Fruit fly (Drosophila melanogaster) whole organism, embryonic: ENCODE measurements around the gene CG31493.

Source experiments
- BEAF-32 ChIP-seq: fragments of 200-800 bp; sonication (Bioruptor generic); optimal IDR thresholded peaks from 3 replicates; lab custom pipeline; 2017; ENCODE audit warnings: missing biosample characterization, missing genetic modification characterization, mild to moderate bottlenecking, moderate library complexity, missing genetic modification reagents
- Blimp-1 ChIP-seq: fragments of 200-800 bp; sonication (Bioruptor generic); optimal IDR thresholded peaks from 3 replicates; lab custom pipeline; 2018; ENCODE audit warnings: missing biosample characterization, missing genetic modification characterization, mild to moderate bottlenecking, moderate library complexity, missing genetic modification reagents
- BtbVII ChIP-seq: fragments of 200-800 bp; sonication (Bioruptor generic); optimal IDR thresholded peaks from 3 replicates; lab custom pipeline; 2017; ENCODE audit warnings: missing biosample characterization, mild to moderate bottlenecking, missing genetic modification characterization
- CG10565 ChIP-seq: fragments of 200-800 bp; sonication (Bioruptor generic); optimal IDR thresholded peaks from 3 replicates; lab custom pipeline; 2016; ENCODE audit warnings: missing biosample characterization, mild to moderate bottlenecking, missing genetic modification characterization
- CG11247 ChIP-seq: fragments of 200-800 bp; sonication (Bioruptor generic); IDR thresholded peaks from 2 replicates; pipeline ENCODE4 v1.3.6; 2022; ENCODE audit warnings: missing biosample characterization, missing genetic modification characterization
- CG12236 ChIP-seq: fragments of 200-800 bp; sonication (Bioruptor generic); optimal IDR thresholded peaks from 2 replicates; lab custom pipeline; 2016; ENCODE audit warnings: missing biosample characterization, missing genetic modification characterization
- CG12769 ChIP-seq: fragments of 200-800 bp; sonication (Bioruptor generic); optimal IDR thresholded peaks from 2 replicates; lab custom pipeline; 2019; ENCODE audit warnings: missing biosample characterization, mild to moderate bottlenecking, missing genetic modification characterization, moderate library complexity
- CG13775 ChIP-seq: fragments of 200-800 bp; sonication (Bioruptor generic); optimal IDR thresholded peaks from 3 replicates; lab custom pipeline; 2017; ENCODE audit warnings: missing biosample characterization, mild to moderate bottlenecking, missing genetic modification characterization
- CG14667 ChIP-seq: fragments of 200-800 bp; sonication (Bioruptor generic); IDR thresholded peaks from 2 replicates; pipeline ENCODE4 v1.3.6; 2022; ENCODE audit warnings: missing biosample characterization, missing genetic modification characterization
- CG16813 ChIP-seq: fragments of 200-800 bp; sonication (Bioruptor generic); IDR thresholded peaks from 3 replicates; pipeline ENCODE4 v1.3.6; 2022; ENCODE audit warnings: missing biosample characterization, missing genetic modification characterization; ENCODE audit not compliant: partially characterized antibody
- CG33557 ChIP-seq: fragments of 200-800 bp; sonication (Bioruptor generic); optimal IDR thresholded peaks from 2 replicates; lab custom pipeline; 2019; ENCODE audit warnings: missing biosample characterization, mild to moderate bottlenecking, missing genetic modification characterization, moderate library complexity
- CG3407 ChIP-seq: fragments of 200-800 bp; sonication (Bioruptor generic); optimal IDR thresholded peaks from 2 replicates; lab custom pipeline; 2018; ENCODE audit warnings: missing biosample characterization, mild to moderate bottlenecking, missing genetic modification characterization
- CG3847 ChIP-seq: fragments of 200-800 bp; sonication (Bioruptor generic); IDR thresholded peaks from 2 replicates; pipeline ENCODE4 v1.3.6; 2022; ENCODE audit warnings: missing biosample characterization, missing genetic modification characterization
- CG4820 ChIP-seq: fragments of 200-800 bp; sonication (Bioruptor generic); optimal IDR thresholded peaks from 3 replicates; lab custom pipeline; 2016; ENCODE audit warnings: missing biosample characterization, missing genetic modification characterization
- CG5953 ChIP-seq: fragments of 200-800 bp; sonication (Bioruptor generic); IDR thresholded peaks from 2 replicates; pipeline ENCODE4 v1.3.6; 2022; ENCODE audit warnings: missing biosample characterization, missing genetic modification characterization
- CG6272 ChIP-seq: fragments of 200-800 bp; sonication (Bioruptor generic); IDR thresholded peaks from 2 replicates; pipeline ENCODE4 v1.3.6; 2022; ENCODE audit warnings: missing biosample characterization, missing genetic modification characterization
- CG7271 ChIP-seq: fragments of 200-800 bp; sonication (Bioruptor generic); optimal IDR thresholded peaks from 2 replicates; lab custom pipeline; 2018; ENCODE audit warnings: missing biosample characterization, mild to moderate bottlenecking, missing genetic modification characterization, moderate library complexity
- CG7372 ChIP-seq: fragments of 200-800 bp; sonication (Bioruptor generic); IDR thresholded peaks from 2 replicates; pipeline ENCODE4 v1.3.6; 2022; ENCODE audit warnings: missing biosample characterization, missing genetic modification characterization
- CG8478 ChIP-seq: fragments of >200 bp; optimal IDR thresholded peaks from 2 replicates; lab custom pipeline; 2018
- CG8944 ChIP-seq: fragments of 200-800 bp; sonication (Bioruptor generic); optimal IDR thresholded peaks from 3 replicates; lab custom pipeline; 2016; ENCODE audit warnings: missing biosample characterization, missing genetic modification characterization
- Camta ChIP-seq: fragments of 200-800 bp; sonication (Bioruptor generic); optimal IDR thresholded peaks from 2 replicates; lab custom pipeline; 2016; ENCODE audit warnings: missing biosample characterization, missing genetic modification characterization
- Deaf1 ChIP-seq: fragments of 200-800 bp; optimal IDR thresholded peaks from 3 replicates; lab custom pipeline; 2019; ENCODE audit warnings: missing biosample characterization, mild to moderate bottlenecking, missing genetic modification characterization, moderate library complexity
- Dref ChIP-seq: fragments of 200-800 bp; sonication (Bioruptor generic); IDR thresholded peaks from 2 replicates; pipeline ENCODE4 v1.3.6; 2022; ENCODE audit warnings: missing biosample characterization, missing genetic modification characterization
- Drgx ChIP-seq: fragments of 200-800 bp; sonication (Bioruptor generic); IDR thresholded peaks from 2 replicates; pipeline ENCODE4 v1.3.6; 2022; ENCODE audit warnings: missing biosample characterization, missing genetic modification characterization
- Ets97D ChIP-seq: fragments of 200-800 bp; sonication (Bioruptor generic); optimal IDR thresholded peaks from 3 replicates; lab custom pipeline; 2016; ENCODE audit warnings: missing biosample characterization, missing genetic modification characterization
- Hmr ChIP-seq: fragments of 200-800 bp; sonication (Bioruptor generic); optimal IDR thresholded peaks from 3 replicates; lab custom pipeline; 2017; ENCODE audit warnings: mild to moderate bottlenecking, missing biosample characterization, missing genetic modification reagents, missing genetic modification characterization
- Hr3 ChIP-seq: fragments of 200-800 bp; sonication (Bioruptor generic); optimal IDR thresholded peaks from 3 replicates; lab custom pipeline; 2016; ENCODE audit warnings: missing biosample characterization, missing genetic modification characterization
- NfI ChIP-seq: fragments of 200-800 bp; sonication (Bioruptor generic); optimal IDR thresholded peaks from 3 replicates; lab custom pipeline; 2018; ENCODE audit warnings: missing biosample characterization, mild to moderate bottlenecking, missing genetic modification characterization, moderate library complexity
- Ravus ChIP-seq: fragments of 200-800 bp; sonication (Bioruptor generic); IDR thresholded peaks from 2 replicates; pipeline ENCODE4 v1.3.6; 2022; ENCODE audit warnings: missing biosample characterization, missing genetic modification characterization
- Trl ChIP-seq, 3 experiments: fragments of >200 bp in 2 of 3; fragments of 200-800 bp in 1 of 3; sonication (Bioruptor generic) in 1 of 3; optimal IDR thresholded peaks; 2 replicates in 1 of 3; 3 replicates in 2 of 3; lab custom pipeline; 2016 to 2017; ENCODE audit warnings: missing biosample characterization in 1 of 3, missing genetic modification characterization in 1 of 3
- aop ChIP-seq: fragments of 200-800 bp; sonication (Bioruptor generic); IDR thresholded peaks from 2 replicates; pipeline ENCODE4 v1.3.6; 2022; ENCODE audit warnings: missing biosample characterization, missing genetic modification characterization
- ase ChIP-seq: fragments of 200-800 bp; sonication (Bioruptor generic); IDR thresholded peaks from 3 replicates; pipeline ENCODE4 v1.3.6; 2022; ENCODE audit warnings: missing biosample characterization, missing genetic modification characterization
- cas ChIP-seq: fragments of 200-800 bp; sonication (Bioruptor generic); IDR thresholded peaks from 2 replicates; pipeline ENCODE4 v1.3.6; 2022; ENCODE audit warnings: missing biosample characterization, missing genetic modification characterization
- dmrt11E ChIP-seq: fragments of 200-800 bp; sonication (Bioruptor generic); optimal IDR thresholded peaks from 3 replicates; lab custom pipeline; 2018; ENCODE audit warnings: missing biosample characterization, mild to moderate bottlenecking, missing genetic modification characterization, moderate library complexity
- gsb-n ChIP-seq: fragments of 200-800 bp; sonication (Bioruptor generic); optimal IDR thresholded peaks from 3 replicates; lab custom pipeline; 2018; ENCODE audit warnings: missing biosample characterization, mild to moderate bottlenecking, missing genetic modification characterization
- hb ChIP-seq: fragments of 200-800 bp; sonication (Bioruptor generic); IDR thresholded peaks from 3 replicates; pipeline ENCODE4 v1.3.6; 2022; ENCODE audit warnings: missing biosample characterization, missing genetic modification characterization; ENCODE audit not compliant: partially characterized antibody
- jigr1 ChIP-seq: fragments of 200-800 bp; sonication (Bioruptor generic); IDR thresholded peaks from 3 replicates; pipeline ENCODE4 v1.3.6; 2022; ENCODE audit warnings: missing biosample characterization, missing genetic modification characterization
- jumu ChIP-seq: fragments of 200-800 bp; sonication (Bioruptor generic); optimal IDR thresholded peaks from 3 replicates; lab custom pipeline; 2016; ENCODE audit warnings: missing biosample characterization, missing genetic modification characterization
- mirr ChIP-seq: fragments of 200-800 bp; sonication (Bioruptor generic); optimal IDR thresholded peaks from 3 replicates; lab custom pipeline; 2018; ENCODE audit warnings: missing biosample characterization, mild to moderate bottlenecking, missing genetic modification characterization
- nerfin-1 ChIP-seq: fragments of 200-800 bp; sonication (Bioruptor generic); optimal IDR thresholded peaks from 3 replicates; lab custom pipeline; 2019; ENCODE audit warnings: missing biosample characterization, mild to moderate bottlenecking, missing genetic modification characterization, moderate library complexity
- p53 ChIP-seq: fragments of 200-800 bp; sonication (Bioruptor generic); optimal IDR thresholded peaks from 2 replicates; lab custom pipeline; 2016; ENCODE audit warnings: missing biosample characterization, missing genetic modification characterization
- pb ChIP-seq: fragments of 200-800 bp; sonication (Bioruptor generic); optimal IDR thresholded peaks from 3 replicates; lab custom pipeline; 2016; ENCODE audit warnings: missing biosample characterization, missing genetic modification characterization
- pros ChIP-seq: fragments of 200-800 bp; sonication (Bioruptor generic); optimal IDR thresholded peaks from 3 replicates; lab custom pipeline; 2019; ENCODE audit warnings: missing biosample characterization, mild to moderate bottlenecking, missing genetic modification characterization, moderate library complexity
- row ChIP-seq: fragments of 200-800 bp; sonication (Bioruptor generic); IDR thresholded peaks from 3 replicates; pipeline ENCODE4 v1.3.6; 2022; ENCODE audit warnings: missing biosample characterization, missing genetic modification characterization
- sens ChIP-seq: fragments of 200-800 bp; sonication (Bioruptor generic); peaks from one replicate; lab custom pipeline; 2016; ENCODE audit warnings: missing biosample characterization, missing genetic modification characterization
- stwl ChIP-seq: fragments of 200-800 bp; sonication (Bioruptor generic); optimal IDR thresholded peaks from 3 replicates; lab custom pipeline; 2018; ENCODE audit warnings: missing biosample characterization, mild to moderate bottlenecking, missing genetic modification characterization, moderate library complexity
- tgo ChIP-seq: fragments of 200-800 bp; sonication (Bioruptor generic); IDR thresholded peaks from 3 replicates; pipeline ENCODE4 v1.3.6; 2022; ENCODE audit warnings: missing biosample characterization, missing genetic modification characterization
- vvl ChIP-seq: fragments of 200-800 bp; sonication (Bioruptor generic); IDR thresholded peaks from 2 replicates; pipeline ENCODE4 v1.3.6; 2022; ENCODE audit warnings: missing biosample characterization, missing genetic modification characterization
- wek ChIP-seq: fragments of 200-800 bp; sonication (Bioruptor generic); optimal IDR thresholded peaks from 3 replicates; lab custom pipeline; 2018; ENCODE audit warnings: missing biosample characterization, mild to moderate bottlenecking, missing genetic modification characterization, moderate library complexity

The CG31493 gene

dm6 chr3R:7150544-7151406 lies 19.4 kb downstream of the CG31493 start, which contains the start of the genes gfzf and Sas-4 (continued):
- TF ChIP-seq Ravus (GFP tag; lab: Robert Waterston, UW) (no peak; the same call in 1 of the 2 replicates), pros (GFP tag; lab: Kevin White, UChicago) (no peak), CG3847 (peak; percentile 80), gsb-n (tag; lab: Kevin White, UChicago) (no peak), CG7271 (tag; lab: Kevin White, UChicago) (no peak), jumu (GFP tag; lab: Kevin White, UChicago) (peak; percentile 51), BEAF-32 (GFP tag; lab: Kevin White, UChicago) (peak; percentile 40), mirr (GFP tag; lab: Kevin White, UChicago) (no peak), dmrt11E (tag; lab: Kevin White, UChicago) (peak; percentile 66), CG33557 (GFP tag; lab: Kevin White, UChicago) (peak; percentile 38), CG5953 (0 out of 2 replicates have a peak, but pooled peaks have one; percentile 15), Trl (optimal IDR thresholded peaks at IDR 0.05; lab: Kevin White, UChicago) (no peak), Trl (GFP tag; optimal IDR thresholded peaks at IDR 0.05; lab: Kevin White, UChicago) (peak; percentile 39), tgo (GFP tag; lab: Robert Waterston, UW) (peak; percentile 61), Ets97D (GFP tag; lab: Kevin White, UChicago) (no peak), jigr1 (GFP tag; lab: Robert Waterston, UW) (0 out of 3 replicates have a peak, but pooled peaks have one; percentile 35), cas (GFP tag; lab: Robert Waterston, UW) (no peak), wek (GFP tag; lab: Kevin White, UChicago) (no peak), Dref (GFP tag; lab: Robert Waterston, UW) (0 out of 2 replicates have a peak, but pooled peaks have one; percentile 32), Hmr (no peak), CG12236 (GFP tag; lab: Kevin White, UChicago) (no peak), Camta (GFP tag; lab: Kevin White, UChicago) (peak; percentile 22), CG14667 (GFP tag; lab: Robert Waterston, UW) (no peak; the same call in none of the 2 replicates), sens (GFP tag; lab: Kevin White, UChicago) (peak; percentile 91), CG8944 (no peak), BtbVII (GFP tag; lab: Kevin White, UChicago) (no peak), CG12769 (tag; lab: Kevin White, UChicago) (no peak), ase (GFP tag; lab: Robert Waterston, UW) (no peak), nerfin-1 (tag; lab: Kevin White, UChicago) (peak; percentile 82), CG6272 (GFP tag; lab: Robert Waterston, UW) (peak; percentile 41), aop (GFP tag; lab: Robert Waterston, UW) (no peak), pb (no peak), Deaf1 (tag; lab: Kevin White, UChicago) (no peak), Blimp-1 (GFP tag; lab: Kevin White, UChicago) (peak; percentile 33), CG4820 (GFP tag; lab: Kevin White, UChicago) (peak; percentile 22), CG3407 (GFP tag; lab: Kevin White, UChicago) (peak; percentile 25), CG7372 (GFP tag; lab: Robert Waterston, UW) (peak; percentile 20), CG13775 (GFP tag; lab: Kevin White, UChicago) (peak; percentile 78), CG8478 (lab: Kevin White, UChicago) (no peak), stwl (peak; percentile 39), CG10565 (GFP tag; lab: Kevin White, UChicago) (no peak), NfI (GFP tag; lab: Kevin White, UChicago) (peak; percentile 63), Hr3 (GFP tag; lab: Kevin White, UChicago) (peak; percentile 62), Drgx (GFP tag; lab: Robert Waterston, UW) (peak; percentile 53; the same call in 1 of the 2 replicates), hb (GFP tag; lab: Robert Waterston, UW) (no peak), CG11247 (GFP tag; lab: Robert Waterston, UW) (peak; percentile 36; the same call in 1 of the 2 replicates), vvl (peak; percentile 46; the same call in 1 of the 2 replicates), p53 (GFP tag; lab: Kevin White, UChicago) (no peak), row (GFP tag; lab: Robert Waterston, UW) (peak; percentile 75), CG16813 (GFP tag; lab: Robert Waterston, UW) (no peak)
